Fruit fly (Drosophila melanogaster): ENCODE data around the gene NetB.

NetB gene

DNA sequence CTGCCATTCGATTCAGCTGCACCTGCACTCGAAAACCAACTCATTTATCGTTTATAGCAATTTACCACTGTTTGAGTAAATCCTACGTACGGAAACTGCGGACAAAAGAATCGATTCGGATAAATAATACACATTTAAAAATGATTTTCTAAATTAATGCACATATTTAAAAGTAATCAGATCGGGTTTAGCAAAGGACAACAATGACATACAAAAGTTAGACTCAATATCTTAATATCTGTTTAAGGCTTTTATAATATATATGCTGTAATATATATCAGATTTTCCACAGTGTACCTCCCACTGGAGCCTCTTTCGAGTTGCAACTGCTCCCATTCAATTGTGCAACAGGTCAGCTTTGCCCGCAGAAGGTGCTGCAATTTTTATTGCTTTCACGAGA, 71.0 kb downstream of the NetB start:
- no peak for TF ChIP-seq Mnt (GFP tag; optimal IDR thresholded peaks at IDR 0.05)
- no peak for TF ChIP-seq CG11617 (GFP tag; optimal IDR thresholded peaks at IDR 0.05)
- TF ChIP-seq CG7045 (GFP tag; optimal IDR thresholded peaks at IDR 0.05) = no peak
- TF ChIP-seq CG12768 (GFP tag; optimal IDR thresholded peaks at IDR 0.05) = no peak
- no peak for TF ChIP-seq CG1620 (GFP tag; optimal IDR thresholded peaks at IDR 0.05)
- no peak for TF ChIP-seq ovo (GFP tag; optimal IDR thresholded peaks at IDR 0.05)
- no peak for TF ChIP-seq cnc (optimal IDR thresholded peaks at IDR 0.05)
- TF ChIP-seq Clk (GFP tag; optimal IDR thresholded peaks at IDR 0.05) = no peak
- no peak for TF ChIP-seq cic (GFP tag; optimal IDR thresholded peaks at IDR 0.05)
- TF ChIP-seq CG33017 (tag; optimal IDR thresholded peaks at IDR 0.05) = no peak
- no peak for TF ChIP-seq kay (GFP tag; ENCODE audit: borderline replicate concordance)
- TF ChIP-seq bab1 (GFP tag; optimal IDR thresholded peaks at IDR 0.05) = no peak
- TF ChIP-seq CG14711 (tag; optimal IDR thresholded peaks at IDR 0.05) = no peak
- TF ChIP-seq CG5204 (GFP tag; optimal IDR thresholded peaks at IDR 0.05) = no peak
- no peak for TF ChIP-seq tj (GFP tag; optimal IDR thresholded peaks at IDR 0.05)
- no peak for TF ChIP-seq Hr96 (GFP tag; optimal IDR thresholded peaks at IDR 0.05)
- TF ChIP-seq CG7101 (tag; optimal IDR thresholded peaks at IDR 0.05) = no peak
- no peak for TF ChIP-seq pad (GFP tag; optimal IDR thresholded peaks at IDR 0.05)
- TF ChIP-seq Crg-1 (GFP tag; optimal IDR thresholded peaks at IDR 0.05) = no peak

DNA sequence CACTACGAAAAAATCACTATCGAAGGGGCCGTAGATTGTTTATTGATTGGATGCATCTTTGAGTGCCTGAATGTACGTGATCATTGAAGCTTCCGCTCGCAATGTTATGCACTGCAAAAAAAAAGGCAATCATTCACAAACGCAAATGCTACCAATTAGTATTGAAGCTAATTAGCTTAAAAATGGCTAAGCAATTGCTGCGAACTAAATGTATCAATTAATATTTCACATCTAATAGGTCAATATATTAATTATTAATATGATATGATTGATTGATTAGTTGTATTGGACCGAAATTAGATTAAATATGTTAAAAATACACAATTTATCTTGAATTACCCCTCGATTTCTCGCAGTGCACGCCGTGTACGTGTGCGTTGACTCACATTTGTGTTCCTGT, 79.9 kb downstream of the NetB start:
- no peak for TF ChIP-seq CG11617 (GFP tag; optimal IDR thresholded peaks at IDR 0.05)
- no peak for TF ChIP-seq CG12768 (GFP tag; optimal IDR thresholded peaks at IDR 0.05)
- TF ChIP-seq CG5204 (GFP tag; optimal IDR thresholded peaks at IDR 0.05) = no peak
- no peak for TF ChIP-seq CG1620 (GFP tag; optimal IDR thresholded peaks at IDR 0.05)
- no peak for TF ChIP-seq Crg-1 (GFP tag; optimal IDR thresholded peaks at IDR 0.05)
- TF ChIP-seq cic (GFP tag; optimal IDR thresholded peaks at IDR 0.05) = no peak
- TF ChIP-seq toe (GFP tag; optimal IDR thresholded peaks at IDR 0.05) = no peak
- TF ChIP-seq kay (GFP tag; ENCODE audit: borderline replicate concordance) = no peak
- TF ChIP-seq CG14711 (tag; optimal IDR thresholded peaks at IDR 0.05) = no peak
- no peak for TF ChIP-seq tj (GFP tag; optimal IDR thresholded peaks at IDR 0.05)
- TF ChIP-seq pad (GFP tag; optimal IDR thresholded peaks at IDR 0.05) = no peak

DNA sequence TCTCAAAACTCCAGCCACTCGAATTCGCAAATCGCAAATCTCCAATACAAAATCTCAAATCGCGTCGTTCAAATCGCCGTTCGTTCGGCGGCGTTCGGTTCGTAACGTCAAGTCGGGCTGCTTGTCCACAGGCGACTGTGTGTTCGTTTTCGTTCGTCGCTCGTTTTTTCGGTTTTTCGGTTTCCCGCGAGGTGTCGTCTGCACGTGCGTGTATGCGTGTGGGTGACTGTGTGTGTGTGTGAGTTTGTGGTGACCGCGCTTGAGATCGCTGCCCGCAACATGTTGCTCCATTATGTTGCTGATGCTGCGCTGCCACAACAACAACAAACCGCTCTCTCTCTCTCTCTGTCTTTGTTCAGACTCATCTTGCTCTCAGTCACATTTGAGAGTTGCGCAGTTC, 95.5 kb downstream of the NetB start, which contains the start of gene NetA:
NetA (minus strand) TSS at position 238 of the 400 bp plus-strand sequence.
- TF ChIP-seq CG12768 (GFP tag; optimal IDR thresholded peaks at IDR 0.05) (no peak), cnc (optimal IDR thresholded peaks at IDR 0.05) (no peak), Mnt (GFP tag; optimal IDR thresholded peaks at IDR 0.05) (no peak), cic (GFP tag; optimal IDR thresholded peaks at IDR 0.05) (no peak), CG14711 (tag; optimal IDR thresholded peaks at IDR 0.05) (no peak), Crg-1 (GFP tag; optimal IDR thresholded peaks at IDR 0.05) (no peak), ovo (GFP tag; optimal IDR thresholded peaks at IDR 0.05) (no peak), kay (GFP tag; ENCODE audit: borderline replicate concordance) (no peak), CG33017 (tag; optimal IDR thresholded peaks at IDR 0.05) (no peak), tj (GFP tag; optimal IDR thresholded peaks at IDR 0.05) (no peak), Hr96 (GFP tag; optimal IDR thresholded peaks at IDR 0.05) (no peak)

DNA sequence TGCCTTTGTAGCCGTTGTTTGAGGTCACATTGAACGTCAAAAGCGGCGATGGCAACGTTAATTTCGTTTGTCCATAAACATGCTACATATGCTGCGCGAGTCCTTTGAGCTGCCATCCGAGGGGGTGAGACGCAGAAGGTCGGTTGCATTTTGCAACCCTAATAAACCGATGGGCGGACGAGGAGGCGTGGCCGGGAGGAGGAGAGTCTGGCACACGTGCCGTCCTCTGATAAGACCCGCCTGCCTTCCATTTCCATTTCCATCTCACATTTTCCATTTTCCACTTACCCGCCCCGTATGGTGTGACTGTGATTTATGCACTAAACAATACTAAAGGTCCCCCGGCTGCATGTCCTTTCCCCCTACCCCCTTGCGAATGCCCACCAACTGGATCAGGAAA, 99.4 kb downstream of the NetB start:
- TF ChIP-seq cnc (optimal IDR thresholded peaks at IDR 0.05) = no peak
- no peak for TF ChIP-seq CG7101 (tag; optimal IDR thresholded peaks at IDR 0.05)
